Worm (Caenorhabditis elegans): ENCODE results near the gene rnp-7.

ce11 chrIII:7195325-7195724 is 34.4 kb upstream of the rnp-7 start, which contains the start of gene F37C12.18:
- no peak for TF ChIP-seq nhr-84 (tag; optimal IDR thresholded peaks at IDR 0.05)
- no peak for TF ChIP-seq tbx-2 (tag; optimal IDR thresholded peaks at IDR 0.05)
- no peak for TF ChIP-seq snpc-4 (tag; optimal IDR thresholded peaks at IDR 0.05)
- TF ChIP-seq ceh-8 (GFP tag; optimal IDR thresholded peaks at IDR 0.05): no peak
- TF ChIP-seq elt-2 (tag; optimal IDR thresholded peaks at IDR 0.05): no peak
- no peak for TF ChIP-seq nhr-47 (tag; optimal IDR thresholded peaks at IDR 0.05)
- no peak for TF ChIP-seq unc-98 (GFP tag; IDR thresholded peaks at IDR 0.05)
- TF ChIP-seq nhr-77 (tag; optimal IDR thresholded peaks at IDR 0.05): no peak
- no peak for TF ChIP-seq nhr-28 (tag; optimal IDR thresholded peaks at IDR 0.05)
- no peak for TF ChIP-seq mdl-1 (tag; optimal IDR thresholded peaks at IDR 0.05)
- TF ChIP-seq unc-62 (GFP tag; optimal IDR thresholded peaks at IDR 0.05): no peak
- no peak for TF ChIP-seq fos-1 (tag; optimal IDR thresholded peaks at IDR 0.05)
- TF ChIP-seq pag-3 (tag; optimal IDR thresholded peaks at IDR 0.05; ENCODE audit: borderline replicate concordance, insufficient read depth): no peak
